Worm (Caenorhabditis elegans) whole organism, L1 larva: ENCODE measurements around the gene C45G9.12.

Experiments
- C16A3.4 ChIP-seq: fragments of 150-350 bp; optimal IDR thresholded peaks from 2 replicates; lab custom pipeline; 2014; ENCODE audit warnings: missing biosample characterization, missing genetic modification characterization
- C34B4.2 ChIP-seq: sonication (generic microtip); optimal IDR thresholded peaks from 2 replicates; lab custom pipeline; 2017; ENCODE audit warnings: mild to moderate bottlenecking, missing genetic modification characterization, missing compliant biosample characterization
- alr-1 ChIP-seq: fragments of 200-800 bp; sonication (Bioruptor generic); optimal IDR thresholded peaks from 2 replicates; lab custom pipeline; 2018; ENCODE audit warnings: borderline replicate concordance, mild to moderate bottlenecking, missing genetic modification characterization, missing compliant biosample characterization
- aly-2 ChIP-seq: fragments of 150-350 bp; optimal IDR thresholded peaks from 2 replicates; lab custom pipeline; 2014; ENCODE audit warnings: missing biosample characterization, missing genetic modification characterization
- ceh-63 ChIP-seq: fragments of 200-800 bp; sonication (Bioruptor generic); optimal IDR thresholded peaks from 2 replicates; lab custom pipeline; 2018; ENCODE audit warnings: mild to moderate bottlenecking, missing genetic modification characterization, missing compliant biosample characterization
- ceh-8 ChIP-seq: fragments of 200-800 bp; sonication (Bioruptor generic); optimal IDR thresholded peaks from 2 replicates; lab custom pipeline; 2018; ENCODE audit warnings: mild to moderate bottlenecking, missing genetic modification characterization, moderate library complexity, missing compliant biosample characterization
- ceh-82 ChIP-seq, 3 experiments: fragments of 150-350 bp in 1 of 3; sonication (generic microtip) in 2 of 3; optimal IDR thresholded peaks; 2 replicates each; lab custom pipeline; 2014 to 2017; ENCODE audit warnings: missing biosample characterization in 3 of 3, missing genetic modification characterization in 3 of 3
- ceh-90 ChIP-seq: sonication (generic microtip); optimal IDR thresholded peaks from 2 replicates; lab custom pipeline; 2016; ENCODE audit warnings: missing genetic modification characterization, missing compliant biosample characterization
- dpl-1 ChIP-seq, 3 experiments: fragments of 150-350 bp in 2 of 3; sonication (generic microtip) in 1 of 3; optimal IDR thresholded peaks; 2 replicates each; lab custom pipeline; 2014 to 2017; ENCODE audit warnings: missing biosample characterization in 3 of 3, missing genetic modification characterization in 3 of 3, missing genetic modification reagents in 3 of 3
- efl-1 ChIP-seq, 4 experiments: fragments of 150-350 bp; optimal IDR thresholded peaks in 3 of 4; peaks in 1 of 4; 1 replicate in 1 of 4; 2 replicates in 3 of 4; lab custom pipeline; 2014; ENCODE audit warnings: missing biosample characterization in 2 of 4, missing genetic modification characterization in 2 of 4, missing genetic modification reagents in 2 of 4
- egl-27 ChIP-seq, 2 experiments: fragments of 150-350 bp in 1 of 2; sonication (generic microtip); optimal IDR thresholded peaks; 3 replicates each; lab custom pipeline; 2017 to 2018; ENCODE audit warnings: missing biosample characterization in 2 of 2, missing genetic modification characterization in 2 of 2, missing genetic modification reagents in 2 of 2
- elt-2 ChIP-seq: sonication (generic microtip); optimal IDR thresholded peaks from 2 replicates; lab custom pipeline; 2016; ENCODE audit warnings: missing genetic modification characterization, mild to moderate bottlenecking, inconsistent platforms, missing compliant biosample characterization, missing genetic modification reagents
- ets-5 ChIP-seq: fragments of 200-800 bp; sonication (Bioruptor generic); IDR thresholded peaks from 2 replicates; pipeline ENCODE4 v1.3.6; 2022; ENCODE audit warnings: missing genetic modification characterization, missing compliant biosample characterization
- fkh-10 ChIP-seq: sonication (generic microtip); optimal IDR thresholded peaks from 2 replicates; lab custom pipeline; 2017; ENCODE audit warnings: missing biosample characterization, missing genetic modification reagents, missing genetic modification characterization
- fkh-4 ChIP-seq: sonication (generic microtip); optimal IDR thresholded peaks from 2 replicates; lab custom pipeline; 2016; ENCODE audit warnings: missing compliant biosample characterization, missing genetic modification characterization, borderline replicate concordance
- fkh-8 ChIP-seq: sonication (generic microtip); optimal IDR thresholded peaks from 2 replicates; lab custom pipeline; 2016; ENCODE audit warnings: mild to moderate bottlenecking, missing genetic modification characterization, missing compliant biosample characterization
- grh-1 ChIP-seq: fragments of 200-800 bp; sonication (Bioruptor generic); IDR thresholded peaks from 2 replicates; pipeline ENCODE4 v1.3.6; 2022; ENCODE audit warnings: missing genetic modification reagents, missing genetic modification characterization, missing compliant biosample characterization
- hlh-17 ChIP-seq: fragments of 200-800 bp; sonication (Bioruptor generic); optimal IDR thresholded peaks from 2 replicates; lab custom pipeline; 2018; ENCODE audit warnings: missing genetic modification characterization, mild to moderate bottlenecking, missing compliant biosample characterization, moderate library complexity, borderline replicate concordance
- hpl-2 ChIP-seq: fragments of 150-350 bp; optimal IDR thresholded peaks from 2 replicates; lab custom pipeline; 2014; ENCODE audit warnings: missing biosample characterization, missing genetic modification reagents, missing genetic modification characterization
- irx-1 ChIP-seq: sonication (generic microtip); optimal IDR thresholded peaks from 2 replicates; lab custom pipeline; 2016; ENCODE audit warnings: missing genetic modification characterization, missing compliant biosample characterization
- isw-1 ChIP-seq: fragments of 200-800 bp; sonication (Bioruptor generic); IDR thresholded peaks from 2 replicates; pipeline ENCODE4 v1.3.6; 2022; ENCODE audit warnings: missing genetic modification characterization, missing compliant biosample characterization
- jun-1 ChIP-seq: fragments of 150-350 bp; optimal IDR thresholded peaks from 2 replicates; lab custom pipeline; 2014; ENCODE audit warnings: missing biosample characterization, missing genetic modification reagents, missing genetic modification characterization
- lin-13 ChIP-seq: fragments of 150-350 bp; optimal IDR thresholded peaks from 2 replicates; lab custom pipeline; 2014; ENCODE audit warnings: missing biosample characterization, missing genetic modification reagents, missing genetic modification characterization
- lin-14 ChIP-seq: fragments of 200-800 bp; sonication (Bioruptor generic); optimal IDR thresholded peaks from 2 replicates; lab custom pipeline; 2018; ENCODE audit warnings: mild to moderate bottlenecking, missing genetic modification characterization, moderate library complexity, missing compliant biosample characterization
- lin-39 ChIP-seq: fragments of 150-350 bp; optimal IDR thresholded peaks from 2 replicates; lab custom pipeline; 2014; ENCODE audit warnings: missing biosample characterization, missing genetic modification reagents, missing genetic modification characterization
- lir-3 ChIP-seq: sonication (generic microtip); optimal IDR thresholded peaks from 2 replicates; lab custom pipeline; 2016; ENCODE audit warnings: mild to moderate bottlenecking, missing genetic modification characterization, moderate library complexity, missing compliant biosample characterization; ENCODE audit not compliant: poor library complexity
- lsy-2 ChIP-seq, 2 experiments: fragments of 150-350 bp; optimal IDR thresholded peaks; 2 replicates each; lab custom pipeline; 2014; ENCODE audit warnings: missing biosample characterization in 2 of 2, missing genetic modification characterization in 2 of 2
- mab-9 ChIP-seq: fragments of 200-800 bp; sonication (Bioruptor generic); IDR thresholded peaks from 2 replicates; pipeline ENCODE4 v1.3.6; 2022; ENCODE audit warnings: missing genetic modification reagents, missing genetic modification characterization, missing compliant biosample characterization
- mdl-1 ChIP-seq, 2 experiments: fragments of 150-350 bp; optimal IDR thresholded peaks; 2 replicates each; lab custom pipeline; 2014 to 2017; ENCODE audit warnings: missing biosample characterization in 2 of 2, missing genetic modification characterization in 2 of 2, inconsistent platforms in 1 of 2
- mef-2 ChIP-seq: fragments of 150-350 bp; optimal IDR thresholded peaks from 2 replicates; lab custom pipeline; 2014; ENCODE audit warnings: missing biosample characterization, missing genetic modification characterization
- nhr-11 ChIP-seq: fragments of 150-350 bp; optimal IDR thresholded peaks from 2 replicates; lab custom pipeline; 2014; ENCODE audit warnings: missing biosample characterization, missing genetic modification characterization
- nhr-19 ChIP-seq: fragments of 200-800 bp; sonication (Bioruptor generic); conservative IDR thresholded peaks from 2 replicates; pipeline ENCODE4 v1.3.6; 2022; ENCODE audit warnings: missing genetic modification characterization, missing compliant biosample characterization
- nhr-28 ChIP-seq: fragments of 150-350 bp; optimal IDR thresholded peaks from 2 replicates; lab custom pipeline; 2014; ENCODE audit warnings: missing biosample characterization, missing genetic modification characterization
- nhr-47 ChIP-seq: sonication (generic microtip); optimal IDR thresholded peaks from 2 replicates; lab custom pipeline; 2016; ENCODE audit warnings: mild to moderate bottlenecking, missing genetic modification characterization, moderate library complexity, missing compliant biosample characterization
- nhr-71 ChIP-seq: sonication (generic microtip); optimal IDR thresholded peaks from 2 replicates; lab custom pipeline; 2016; ENCODE audit warnings: mild to moderate bottlenecking, missing genetic modification characterization, moderate library complexity, missing compliant biosample characterization
- nhr-76 ChIP-seq: sonication (generic microtip); optimal IDR thresholded peaks from 2 replicates; lab custom pipeline; 2017; ENCODE audit warnings: missing biosample characterization, missing genetic modification characterization
- nhr-85 ChIP-seq: sonication (generic microtip); peaks from one replicate; lab custom pipeline; 2016; ENCODE audit warnings: missing genetic modification characterization, inconsistent platforms, missing compliant biosample characterization
- nhr-90 ChIP-seq: sonication (generic microtip); optimal IDR thresholded peaks from 2 replicates; lab custom pipeline; 2016; ENCODE audit warnings: mild to moderate bottlenecking, missing genetic modification characterization, missing compliant biosample characterization; ENCODE audit not compliant: poor library complexity
- pag-3 ChIP-seq: sonication (generic microtip); optimal IDR thresholded peaks from 2 replicates; lab custom pipeline; 2017; ENCODE audit warnings: missing genetic modification characterization, mild to moderate bottlenecking, missing compliant biosample characterization, antibody characterized with exemption, borderline replicate concordance; ENCODE audit not compliant: insufficient read depth
- pax-3 ChIP-seq: fragments of 200-800 bp; sonication (Bioruptor generic); optimal IDR thresholded peaks from 2 replicates; lab custom pipeline; 2018; ENCODE audit warnings: mild to moderate bottlenecking, missing genetic modification characterization, moderate library complexity, missing compliant biosample characterization
- skn-1 ChIP-seq: fragments of 150-350 bp; optimal IDR thresholded peaks from 2 replicates; lab custom pipeline; 2014; ENCODE audit warnings: missing biosample characterization, missing genetic modification characterization
- snpc-4 ChIP-seq: fragments of 150-350 bp; optimal IDR thresholded peaks from 2 replicates; lab custom pipeline; 2014; ENCODE audit warnings: missing biosample characterization, missing genetic modification characterization
- sox-4 ChIP-seq: sonication (generic microtip); optimal IDR thresholded peaks from 2 replicates; lab custom pipeline; 2016; ENCODE audit warnings: missing genetic modification characterization, missing compliant biosample characterization
- sptf-1 ChIP-seq: fragments of 150-350 bp; optimal IDR thresholded peaks from 2 replicates; lab custom pipeline; 2014; ENCODE audit warnings: missing biosample characterization, missing genetic modification characterization
- sup-37 ChIP-seq: fragments of 200-800 bp; sonication (Bioruptor generic); optimal IDR thresholded peaks from 2 replicates; lab custom pipeline; 2018; ENCODE audit warnings: mild to moderate bottlenecking, missing genetic modification characterization, missing compliant biosample characterization
- tlp-1 ChIP-seq: fragments of 150-350 bp; optimal IDR thresholded peaks from 2 replicates; lab custom pipeline; 2014; ENCODE audit warnings: missing biosample characterization, missing genetic modification characterization
- unc-30 ChIP-seq: sonication (generic microtip); optimal IDR thresholded peaks from 2 replicates; lab custom pipeline; 2017; ENCODE audit warnings: missing biosample characterization, missing genetic modification characterization
- unc-86 ChIP-seq: sonication (generic microtip); optimal IDR thresholded peaks from 2 replicates; lab custom pipeline; 2016; ENCODE audit warnings: missing genetic modification characterization, missing compliant biosample characterization
- unc-98 ChIP-seq: fragments of 200-800 bp; sonication (Bioruptor generic); IDR thresholded peaks from 2 replicates; pipeline ENCODE4 v1.3.6; 2022; ENCODE audit warnings: missing genetic modification characterization, missing compliant biosample characterization
- vab-15 ChIP-seq: sonication (generic microtip); optimal IDR thresholded peaks from 2 replicates; lab custom pipeline; 2017; ENCODE audit warnings: missing genotype, mild to moderate bottlenecking, missing genetic modification characterization, missing compliant biosample characterization
- zag-1 ChIP-seq: fragments of 150-350 bp; optimal IDR thresholded peaks from 2 replicates; lab custom pipeline; 2014; ENCODE audit warnings: missing biosample characterization, missing genetic modification characterization
- ztf-4 ChIP-seq: fragments of 150-350 bp; optimal IDR thresholded peaks from 2 replicates; lab custom pipeline; 2014; ENCODE audit warnings: missing biosample characterization, missing genetic modification characterization

The C45G9.12 gene

ce11 chrIII:5047175-5047574 lies 24.2 kb downstream of the C45G9.12 start, which contains the start of gene txbp-3 (continued):
- TF ChIP-seq ceh-90 (tag; lab: Kevin White, UChicago) (no peak), isw-1 (GFP tag; lab: Robert Waterston, UW) (no peak), nhr-11 (no peak), efl-1 (optimal IDR thresholded peaks at IDR 0.05; lab: Kevin White, UChicago) (peak; percentile 37 to 42), efl-1 (GFP tag; optimal IDR thresholded peaks at IDR 0.05 in 1 of 2; lab: Kevin White, UChicago) (peak; percentile 38 to 80), pax-3 (tag; lab: Kevin White, UChicago) (no peak), nhr-85 (no peak), ztf-4 (tag; lab: Kevin White, UChicago) (no peak), vab-15 (tag; lab: Kevin White, UChicago) (no peak), lir-3 (tag; lab: Kevin White, UChicago) (peak; percentile 43), ets-5 (GFP tag; lab: Robert Waterston, UW) (no peak), sox-4 (tag; lab: Kevin White, UChicago) (no peak), nhr-76 (tag; lab: Kevin White, UChicago) (no peak), nhr-47 (tag; lab: Kevin White, UChicago) (peak; percentile 17), mdl-1 (tag; optimal IDR thresholded peaks at IDR 0.05; lab: Kevin White, UChicago) (no peak), aly-2 (tag; lab: Kevin White, UChicago) (no peak), lin-39 (tag; lab: Kevin White, UChicago) (no peak), nhr-28 (tag; lab: Kevin White, UChicago) (no peak), grh-1 (GFP tag; lab: Robert Waterston, UW) (no peak), mef-2 (tag; lab: Kevin White, UChicago) (no peak), alr-1 (tag; lab: Kevin White, UChicago) (no peak), unc-86 (tag; lab: Kevin White, UChicago) (no peak), ceh-63 (GFP tag; lab: Kevin White, UChicago) (no peak), unc-98 (GFP tag; lab: Robert Waterston, UW) (no peak), elt-2 (tag; lab: Kevin White, UChicago) (peak; percentile 18), pag-3 (tag; lab: Kevin White, UChicago) (no peak), tlp-1 (tag; lab: Kevin White, UChicago) (no peak), mab-9 (no peak), fkh-8 (tag; lab: Kevin White, UChicago) (peak; percentile 23), lin-13 (peak; percentile 12), lsy-2 (tag; optimal IDR thresholded peaks at IDR 0.05; lab: Kevin White, UChicago) (peak; percentile 12 to 48), snpc-4 (no peak), sup-37 (no peak), C34B4.2 (no peak), hpl-2 (no peak), C16A3.4 (tag; lab: Kevin White, UChicago) (peak; percentile 9), unc-30 (tag; lab: Kevin White, UChicago) (no peak), sptf-1 (no peak), skn-1 (tag; lab: Kevin White, UChicago) (no peak), fkh-10 (GFP tag; lab: Kevin White, UChicago) (no peak), hlh-17 (GFP tag; lab: Kevin White, UChicago) (no peak), nhr-19 (GFP tag; lab: Robert Waterston, UW) (no peak), lin-14 (GFP tag; lab: Kevin White, UChicago) (peak; percentile 95), ceh-8 (GFP tag; lab: Kevin White, UChicago) (no peak), dpl-1 (GFP tag; optimal IDR thresholded peaks at IDR 0.05; lab: Kevin White, UChicago) (peak in 2 of 3 experiments; percentile 4 to 56), ceh-82 (tag; optimal IDR thresholded peaks at IDR 0.05; lab: Kevin White, UChicago) (no peak), irx-1 (tag; lab: Kevin White, UChicago) (peak; percentile 20), nhr-71 (tag; lab: Kevin White, UChicago) (peak; percentile 16), egl-27 (tag; optimal IDR thresholded peaks at IDR 0.05; lab: Kevin White, UChicago) (no peak), fkh-4 (no peak), jun-1 (tag; lab: Kevin White, UChicago) (no peak), zag-1 (tag; lab: Kevin White, UChicago) (no peak), nhr-90 (tag; lab: Kevin White, UChicago) (no peak)
